Worm (Caenorhabditis elegans) whole organism, late embryonic: Measurements from ENCODE around the gene T19H12.6.

ENCODE experiments used
- ama-1 ChIP-seq: fragments of 150-350 bp; optimal IDR thresholded peaks from 2 replicates; lab custom pipeline; 2014
- pqm-1 ChIP-seq: sonication (generic microtip); optimal IDR thresholded peaks from 2 replicates; lab custom pipeline; 2016; ENCODE audit warnings: missing genetic modification characterization, missing compliant biosample characterization
- pros-1 ChIP-seq: fragments of 150-350 bp; optimal IDR thresholded peaks from 2 replicates; lab custom pipeline; 2014; ENCODE audit warnings: missing biosample characterization, missing genetic modification reagents, missing genetic modification characterization
- ref-2 ChIP-seq: sonication (generic microtip); optimal IDR thresholded peaks from 2 replicates; lab custom pipeline; 2016; ENCODE audit warnings: missing genetic modification characterization, missing compliant biosample characterization
- sox-2 ChIP-seq: fragments of 200-800 bp; sonication (Bioruptor generic); IDR thresholded peaks from 2 replicates; pipeline ENCODE4 v1.3.6; 2022; ENCODE audit warnings: missing genetic modification reagents, missing genetic modification characterization, missing compliant biosample characterization
- sox-4 ChIP-seq: sonication (generic microtip); optimal IDR thresholded peaks from 2 replicates; lab custom pipeline; 2017; ENCODE audit warnings: mild to moderate bottlenecking, missing genetic modification characterization, inconsistent platforms, missing compliant biosample characterization

DNA sequence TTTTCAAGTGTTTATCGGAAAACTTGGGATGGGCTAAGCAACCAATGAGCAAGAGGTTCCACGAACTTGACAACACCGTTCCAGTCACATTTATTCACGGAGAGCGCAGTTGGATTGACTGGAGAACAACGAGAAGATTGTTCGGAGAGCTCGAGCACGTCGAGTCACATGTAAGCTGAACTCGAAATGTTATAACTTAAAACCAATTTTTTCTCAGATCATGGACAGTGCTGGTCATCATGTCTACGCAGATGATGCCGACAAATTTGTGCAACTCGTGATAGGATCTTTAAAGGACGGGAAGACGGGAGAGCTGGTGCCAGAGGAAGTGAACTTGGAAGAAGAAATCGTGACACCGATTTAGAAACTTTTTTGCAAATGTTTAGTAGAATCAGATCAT lies 31.0 kb downstream of the T19H12.6 start:
- TF ChIP-seq sox-2 (no peak), pros-1 (tag; lab: Kevin White, UChicago) (no peak), ama-1 (lab: Kevin White, UChicago) (no peak), pqm-1 (tag; lab: Kevin White, UChicago) (no peak), ref-2 (tag; lab: Kevin White, UChicago) (no peak), sox-4 (tag; lab: Kevin White, UChicago) (no peak)
